Worm (Caenorhabditis elegans): Measurements from ENCODE around the gene phf-10.

phf-10 gene

ce11 chrV:311485-312090 is at the start of gene phf-10:
TSS of gene phf-10 (minus strand) at chrV:311565.
- TF ChIP-seq ceh-39 (tag; optimal IDR thresholded peaks at IDR 0.05): no peak
- peak; percentile 28 for TF ChIP-seq mls-2 (tag; optimal IDR thresholded peaks at IDR 0.05)
- peak; percentile 73 for TF ChIP-seq ceh-43 (GFP tag; optimal IDR thresholded peaks at IDR 0.05)
- no peak for TF ChIP-seq ham-2 (GFP tag; optimal IDR thresholded peaks at IDR 0.05)
- TF ChIP-seq M03D4.4 (tag; optimal IDR thresholded peaks at IDR 0.05): peak; percentile 33
- TF ChIP-seq ces-1 (GFP tag; optimal IDR thresholded peaks at IDR 0.05): peak; percentile 77
- peak; percentile 60 for TF ChIP-seq sptf-1 (tag; optimal IDR thresholded peaks at IDR 0.05)

ce11 chrV:360068-360467 is 48.7 kb upstream of the phf-10 start:
- TF ChIP-seq drap-1 (GFP tag; optimal IDR thresholded peaks at IDR 0.05) (no peak), pha-4 (tag; optimal IDR thresholded peaks at IDR 0.05) (no peak), lin-32 (GFP tag; optimal IDR thresholded peaks at IDR 0.05) (no peak), ztf-11 (tag; optimal IDR thresholded peaks at IDR 0.05) (no peak), elt-3 (tag; optimal IDR thresholded peaks at IDR 0.05) (no peak), lsy-2 (tag; optimal IDR thresholded peaks at IDR 0.05) (no peak), lin-13 (tag; optimal IDR thresholded peaks at IDR 0.05) (no peak), nhr-76 (tag; optimal IDR thresholded peaks at IDR 0.05) (no peak), nhr-237 (tag; optimal IDR thresholded peaks at IDR 0.05) (no peak)

ce11 chrV:359466-359865 is 48.1 kb upstream of the phf-10 start, which contains the start of gene T22H9.1:
TSS of gene T22H9.1 (plus strand) at chrV:359766.
- TF ChIP-seq sptf-1 (tag; optimal IDR thresholded peaks at IDR 0.05): no peak

- TF ChIP-seq lsy-2 (tag; optimal IDR thresholded peaks at IDR 0.05): no peak
- no peak for TF ChIP-seq ztf-11 (tag; optimal IDR thresholded peaks at IDR 0.05)
- TF ChIP-seq lin-13 (tag; optimal IDR thresholded peaks at IDR 0.05): no peak
- no peak for TF ChIP-seq bed-3 (GFP tag; optimal IDR thresholded peaks at IDR 0.05)
- TF ChIP-seq snpc-4 (tag; optimal IDR thresholded peaks at IDR 0.05): no peak
- no peak for TF ChIP-seq zip-8 (tag; optimal IDR thresholded peaks at IDR 0.05)
- TF ChIP-seq cnd-1 (tag; optimal IDR thresholded peaks at IDR 0.05): no peak
- no peak for TF ChIP-seq blmp-1 (tag; optimal IDR thresholded peaks at IDR 0.05)
- TF ChIP-seq ceh-83 (GFP tag; optimal IDR thresholded peaks at IDR 0.05): no peak
- no peak for TF ChIP-seq unc-39 (tag; optimal IDR thresholded peaks at IDR 0.05)
- TF ChIP-seq mep-1 (tag; optimal IDR thresholded peaks at IDR 0.05): no peak
- TF ChIP-seq ces-1 (GFP tag; optimal IDR thresholded peaks at IDR 0.05): no peak
Observed at ce11 chrV:358473-358872, 47.1 kb upstream of the phf-10 start.

ce11 chrV:356959-357702 is 45.8 kb upstream of the phf-10 start:
- no peak for TF ChIP-seq elt-3 (tag; optimal IDR thresholded peaks at IDR 0.05)
- TF ChIP-seq lin-32 (GFP tag; optimal IDR thresholded peaks at IDR 0.05): no peak
- TF ChIP-seq elt-1 (tag; optimal IDR thresholded peaks at IDR 0.05; ENCODE audit: borderline replicate concordance, insufficient read depth): no peak
- no peak for TF ChIP-seq drap-1 (GFP tag; optimal IDR thresholded peaks at IDR 0.05)
- TF ChIP-seq lin-13 (tag; optimal IDR thresholded peaks at IDR 0.05): no peak
- no peak for TF ChIP-seq ceh-83 (GFP tag; optimal IDR thresholded peaks at IDR 0.05)
- TF ChIP-seq unc-62 (GFP tag; optimal IDR thresholded peaks at IDR 0.05): no peak
- TF ChIP-seq ceh-39 (tag; optimal IDR thresholded peaks at IDR 0.05): no peak
- no peak for TF ChIP-seq nhr-28 (tag; optimal IDR thresholded peaks at IDR 0.05)
- TF ChIP-seq sem-2 (GFP tag; optimal IDR thresholded peaks at IDR 0.05): no peak
- TF ChIP-seq bed-3 (GFP tag; optimal IDR thresholded peaks at IDR 0.05): no peak
- no peak for TF ChIP-seq ztf-11 (tag; optimal IDR thresholded peaks at IDR 0.05)

ce11 chrV:351787-352186 is 40.4 kb upstream of the phf-10 start:
- no peak for TF ChIP-seq ceh-43 (GFP tag; optimal IDR thresholded peaks at IDR 0.05)

Data from whole organism, mixed stage, embryonic.